Worm (Caenorhabditis elegans): ENCODE measurements around the gene scd-2.

The scd-2 gene

ce11 chrV:6676158-6676849 lies 43.3 kb downstream of the scd-2 start, which contains the start of gene cest-34:
cest-34 (plus strand) TSS chrV:6676799.
- no peak for TF ChIP-seq ama-1 (optimal IDR thresholded peaks at IDR 0.05)
- no peak for TF ChIP-seq tbx-11 (GFP tag; IDR thresholded peaks at IDR 0.05)
- TF ChIP-seq B0310.2 (tag; optimal IDR thresholded peaks at IDR 0.05), result no peak
- no peak for TF ChIP-seq hmg-4 (GFP tag; optimal IDR thresholded peaks at IDR 0.05)
- TF ChIP-seq tbx-37 (GFP tag; conservative IDR thresholded peaks at IDR 0.05), result no peak
- TF ChIP-seq scrt-1 (GFP tag; IDR thresholded peaks at IDR 0.05), result no peak
- no peak for TF ChIP-seq flt-1 (GFP tag; IDR thresholded peaks at IDR 0.05)
- TF ChIP-seq aly-1 (tag; optimal IDR thresholded peaks at IDR 0.05), result no peak
- TF ChIP-seq hmbx-1 (tag; optimal IDR thresholded peaks at IDR 0.05), result no peak
- no peak for TF ChIP-seq ceh-36 (tag; optimal IDR thresholded peaks at IDR 0.05)
- TF ChIP-seq pes-1 (GFP tag; IDR thresholded peaks at IDR 0.05), result no peak
- no peak for TF ChIP-seq F13C5.2 (tag; optimal IDR thresholded peaks at IDR 0.05)
- no peak for TF ChIP-seq sea-1 (GFP tag; conservative IDR thresholded peaks at IDR 0.05)
- TF ChIP-seq tra-4 (tag; optimal IDR thresholded peaks at IDR 0.05), result no peak
- no peak for TF ChIP-seq hnd-1 (tag; optimal IDR thresholded peaks at IDR 0.05)
- no peak for TF ChIP-seq ets-7 (tag; optimal IDR thresholded peaks at IDR 0.05)
- TF ChIP-seq ceh-13 (GFP tag; optimal IDR thresholded peaks at IDR 0.05), result no peak

ce11 chrV:6681501-6681900 lies 48.5 kb downstream of the scd-2 start, which contains the start of gene egl-46:
egl-46 (minus strand) TSS chrV:6681573.
- TF ChIP-seq hmbx-1 (tag; optimal IDR thresholded peaks at IDR 0.05), result no peak
- TF ChIP-seq sea-1 (GFP tag; conservative IDR thresholded peaks at IDR 0.05), result no peak

ce11 chrV:6683282-6683681 lies 50.3 kb downstream of the scd-2 start:
- TF ChIP-seq hnd-1 (tag; optimal IDR thresholded peaks at IDR 0.05), result no peak
- no peak for TF ChIP-seq F13C5.2 (tag; optimal IDR thresholded peaks at IDR 0.05)
- no peak for TF ChIP-seq hmbx-1 (tag; optimal IDR thresholded peaks at IDR 0.05)
- TF ChIP-seq B0310.2 (tag; optimal IDR thresholded peaks at IDR 0.05), result no peak
- TF ChIP-seq ama-1 (optimal IDR thresholded peaks at IDR 0.05), result no peak
- no peak for TF ChIP-seq tbx-11 (GFP tag; IDR thresholded peaks at IDR 0.05)
- no peak for TF ChIP-seq tbx-37 (GFP tag; conservative IDR thresholded peaks at IDR 0.05)
- no peak for TF ChIP-seq flt-1 (GFP tag; IDR thresholded peaks at IDR 0.05)
- no peak for TF ChIP-seq sea-1 (GFP tag; conservative IDR thresholded peaks at IDR 0.05)
- no peak for TF ChIP-seq ets-7 (tag; optimal IDR thresholded peaks at IDR 0.05)
- no peak for TF ChIP-seq aly-1 (tag; optimal IDR thresholded peaks at IDR 0.05)
- TF ChIP-seq ceh-36 (tag; optimal IDR thresholded peaks at IDR 0.05), result no peak

- TF ChIP-seq ama-1 (optimal IDR thresholded peaks at IDR 0.05) (no peak), ets-7 (tag; optimal IDR thresholded peaks at IDR 0.05) (no peak), tbx-11 (GFP tag; IDR thresholded peaks at IDR 0.05) (no peak), hmg-4 (GFP tag; optimal IDR thresholded peaks at IDR 0.05) (no peak), tra-4 (tag; optimal IDR thresholded peaks at IDR 0.05) (no peak), aly-1 (tag; optimal IDR thresholded peaks at IDR 0.05) (no peak), ceh-13 (GFP tag; optimal IDR thresholded peaks at IDR 0.05) (no peak), sea-1 (GFP tag; conservative IDR thresholded peaks at IDR 0.05) (no peak), pes-1 (GFP tag; IDR thresholded peaks at IDR 0.05) (no peak), scrt-1 (GFP tag; IDR thresholded peaks at IDR 0.05) (no peak)
Measured at ce11 chrV:6683740-6684139, 50.7 kb downstream of the scd-2 start.

DNA sequence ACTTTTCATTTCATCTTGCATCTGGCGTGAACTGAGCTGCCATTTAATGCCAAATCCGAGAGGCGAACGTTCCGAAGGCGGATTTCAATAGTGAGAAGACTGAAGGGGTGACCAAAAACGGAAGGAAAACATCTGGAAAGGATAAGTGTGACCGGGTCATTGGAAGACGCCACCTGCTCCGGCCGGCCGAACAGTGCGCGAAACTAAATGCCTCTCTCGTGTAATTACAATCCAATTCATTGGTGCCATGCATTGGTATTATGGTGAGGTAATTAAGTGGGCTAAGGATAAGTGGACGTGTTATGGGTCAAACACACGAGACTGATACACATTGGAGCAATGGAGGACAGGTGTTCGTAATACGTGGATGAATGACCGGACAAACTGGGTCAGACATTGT lies 51.5 kb downstream of the scd-2 start:
- TF ChIP-seq ceh-36 (tag; optimal IDR thresholded peaks at IDR 0.05), result peak; percentile 13
- no peak for TF ChIP-seq ceh-13 (GFP tag; optimal IDR thresholded peaks at IDR 0.05)
- TF ChIP-seq ama-1 (optimal IDR thresholded peaks at IDR 0.05), result no peak
- TF ChIP-seq B0310.2 (tag; optimal IDR thresholded peaks at IDR 0.05), result no peak
- no peak for TF ChIP-seq F13C5.2 (tag; optimal IDR thresholded peaks at IDR 0.05)
- TF ChIP-seq tra-4 (tag; optimal IDR thresholded peaks at IDR 0.05), result no peak
- no peak for TF ChIP-seq hmg-4 (GFP tag; optimal IDR thresholded peaks at IDR 0.05)
- no peak for TF ChIP-seq ets-7 (tag; optimal IDR thresholded peaks at IDR 0.05)

ce11 chrV:6685499-6685898 lies 52.5 kb downstream of the scd-2 start:
- TF ChIP-seq hmg-4 (GFP tag; optimal IDR thresholded peaks at IDR 0.05) (peak; percentile 18), ceh-36 (tag; optimal IDR thresholded peaks at IDR 0.05) (no peak), sea-1 (GFP tag; conservative IDR thresholded peaks at IDR 0.05) (no peak)

ce11 chrV:6685963-6686362 lies 52.9 kb downstream of the scd-2 start:
- TF ChIP-seq tbx-37 (GFP tag; conservative IDR thresholded peaks at IDR 0.05) (no peak), ceh-36 (tag; optimal IDR thresholded peaks at IDR 0.05) (no peak), B0310.2 (tag; optimal IDR thresholded peaks at IDR 0.05) (no peak), aly-1 (tag; optimal IDR thresholded peaks at IDR 0.05) (no peak), tra-4 (tag; optimal IDR thresholded peaks at IDR 0.05) (no peak), ets-7 (tag; optimal IDR thresholded peaks at IDR 0.05) (no peak), flt-1 (GFP tag; IDR thresholded peaks at IDR 0.05) (no peak), hmbx-1 (tag; optimal IDR thresholded peaks at IDR 0.05) (no peak), ama-1 (optimal IDR thresholded peaks at IDR 0.05) (no peak), sea-1 (GFP tag; conservative IDR thresholded peaks at IDR 0.05) (no peak), hnd-1 (tag; optimal IDR thresholded peaks at IDR 0.05) (no peak), ceh-13 (GFP tag; optimal IDR thresholded peaks at IDR 0.05) (no peak)

DNA sequence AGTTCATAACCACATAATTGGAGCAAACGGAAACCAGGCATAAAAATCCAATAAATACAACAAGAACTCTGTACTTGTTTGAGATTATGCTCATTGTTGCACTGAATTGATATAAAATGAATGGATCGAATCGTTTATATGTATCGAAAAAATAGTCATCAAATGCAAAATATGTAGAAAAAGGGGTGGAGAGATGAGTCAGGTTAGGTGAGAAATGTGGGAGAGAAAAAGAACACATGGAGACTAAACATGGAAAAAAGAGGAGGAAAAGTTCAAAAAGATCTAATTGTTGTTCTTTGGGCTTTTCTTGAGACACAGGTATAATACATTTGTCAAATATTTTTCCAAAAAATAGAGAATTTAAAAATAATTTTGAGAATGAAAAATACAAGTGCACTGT lies 55.4 kb downstream of the scd-2 start, which contains the start of gene K11G9.5:
K11G9.5 (minus strand) TSS at position 101 of the 400 bp plus-strand sequence.
- TF ChIP-seq tbx-11 (GFP tag; IDR thresholded peaks at IDR 0.05), result no peak

Measured in whole organism, early embryonic.